Worm (Caenorhabditis elegans) whole organism, L1 larva: ENCODE data around the gene T24A6.7.

Experiments
- Y116A8C.19 ChIP-seq: sonication (generic microtip); optimal IDR thresholded peaks from 2 replicates; lab custom pipeline; 2016; ENCODE audit warnings: missing compliant biosample characterization, missing genetic modification characterization, borderline replicate concordance
- ceh-8 ChIP-seq: fragments of 200-800 bp; sonication (Bioruptor generic); optimal IDR thresholded peaks from 2 replicates; lab custom pipeline; 2018; ENCODE audit warnings: mild to moderate bottlenecking, missing genetic modification characterization, moderate library complexity, missing compliant biosample characterization
- ceh-88 ChIP-seq: fragments of 200-800 bp; sonication (Bioruptor generic); IDR thresholded peaks from 2 replicates; pipeline ENCODE4 v1.3.6; 2022; ENCODE audit warnings: missing genetic modification characterization, missing compliant biosample characterization
- efl-1 ChIP-seq, 4 experiments: fragments of 150-350 bp; optimal IDR thresholded peaks in 3 of 4; peaks in 1 of 4; 1 replicate in 1 of 4; 2 replicates in 3 of 4; lab custom pipeline; 2014; ENCODE audit warnings: missing biosample characterization in 2 of 4, missing genetic modification characterization in 2 of 4, missing genetic modification reagents in 2 of 4
- egl-13 ChIP-seq: sonication (generic microtip); optimal IDR thresholded peaks from 2 replicates; lab custom pipeline; 2016; ENCODE audit warnings: missing genotype, missing genetic modification reagents, missing genetic modification characterization, missing compliant biosample characterization
- elt-2 ChIP-seq: sonication (generic microtip); optimal IDR thresholded peaks from 2 replicates; lab custom pipeline; 2016; ENCODE audit warnings: missing genetic modification characterization, mild to moderate bottlenecking, inconsistent platforms, missing compliant biosample characterization, missing genetic modification reagents
- elt-3 ChIP-seq, 6 experiments: fragments of 150-350 bp in 1 of 6; sonication (generic microtip); optimal IDR thresholded peaks; 2 replicates each; lab custom pipeline; 2017 to 2018; ENCODE audit warnings: missing biosample characterization in 6 of 6, missing genetic modification characterization in 6 of 6, inconsistent platforms in 1 of 6
- ets-5 ChIP-seq: fragments of 200-800 bp; sonication (Bioruptor generic); IDR thresholded peaks from 2 replicates; pipeline ENCODE4 v1.3.6; 2022; ENCODE audit warnings: missing genetic modification characterization, missing compliant biosample characterization
- fkh-8 ChIP-seq: sonication (generic microtip); optimal IDR thresholded peaks from 2 replicates; lab custom pipeline; 2016; ENCODE audit warnings: mild to moderate bottlenecking, missing genetic modification characterization, missing compliant biosample characterization
- grh-1 ChIP-seq: fragments of 200-800 bp; sonication (Bioruptor generic); IDR thresholded peaks from 2 replicates; pipeline ENCODE4 v1.3.6; 2022; ENCODE audit warnings: missing genetic modification reagents, missing genetic modification characterization, missing compliant biosample characterization
- hlh-17 ChIP-seq: fragments of 200-800 bp; sonication (Bioruptor generic); optimal IDR thresholded peaks from 2 replicates; lab custom pipeline; 2018; ENCODE audit warnings: missing genetic modification characterization, mild to moderate bottlenecking, missing compliant biosample characterization, moderate library complexity, borderline replicate concordance
- hlh-4 ChIP-seq: sonication (generic microtip); optimal IDR thresholded peaks from 2 replicates; lab custom pipeline; 2016; ENCODE audit warnings: mild to moderate bottlenecking, missing genetic modification characterization, missing compliant biosample characterization
- isw-1 ChIP-seq: fragments of 200-800 bp; sonication (Bioruptor generic); IDR thresholded peaks from 2 replicates; pipeline ENCODE4 v1.3.6; 2022; ENCODE audit warnings: missing genetic modification characterization, missing compliant biosample characterization
- jun-1 ChIP-seq: fragments of 150-350 bp; optimal IDR thresholded peaks from 2 replicates; lab custom pipeline; 2014; ENCODE audit warnings: missing biosample characterization, missing genetic modification reagents, missing genetic modification characterization
- lir-3 ChIP-seq: sonication (generic microtip); optimal IDR thresholded peaks from 2 replicates; lab custom pipeline; 2016; ENCODE audit warnings: mild to moderate bottlenecking, missing genetic modification characterization, moderate library complexity, missing compliant biosample characterization; ENCODE audit not compliant: poor library complexity
- mab-9 ChIP-seq: fragments of 200-800 bp; sonication (Bioruptor generic); IDR thresholded peaks from 2 replicates; pipeline ENCODE4 v1.3.6; 2022; ENCODE audit warnings: missing genetic modification reagents, missing genetic modification characterization, missing compliant biosample characterization
- mdl-1 ChIP-seq, 2 experiments: fragments of 150-350 bp; optimal IDR thresholded peaks; 2 replicates each; lab custom pipeline; 2014 to 2017; ENCODE audit warnings: missing biosample characterization in 2 of 2, missing genetic modification characterization in 2 of 2, inconsistent platforms in 1 of 2
- mef-2 ChIP-seq: fragments of 150-350 bp; optimal IDR thresholded peaks from 2 replicates; lab custom pipeline; 2014; ENCODE audit warnings: missing biosample characterization, missing genetic modification characterization
- nhr-11 ChIP-seq: fragments of 150-350 bp; optimal IDR thresholded peaks from 2 replicates; lab custom pipeline; 2014; ENCODE audit warnings: missing biosample characterization, missing genetic modification characterization
- nhr-28 ChIP-seq: fragments of 150-350 bp; optimal IDR thresholded peaks from 2 replicates; lab custom pipeline; 2014; ENCODE audit warnings: missing biosample characterization, missing genetic modification characterization
- nhr-47 ChIP-seq: sonication (generic microtip); optimal IDR thresholded peaks from 2 replicates; lab custom pipeline; 2016; ENCODE audit warnings: mild to moderate bottlenecking, missing genetic modification characterization, moderate library complexity, missing compliant biosample characterization
- nhr-76 ChIP-seq: sonication (generic microtip); optimal IDR thresholded peaks from 2 replicates; lab custom pipeline; 2017; ENCODE audit warnings: missing biosample characterization, missing genetic modification characterization
- nhr-84 ChIP-seq: sonication (generic microtip); optimal IDR thresholded peaks from 2 replicates; lab custom pipeline; 2017; ENCODE audit warnings: missing biosample characterization, missing genetic modification characterization
- nhr-85 ChIP-seq: sonication (generic microtip); peaks from one replicate; lab custom pipeline; 2016; ENCODE audit warnings: missing genetic modification characterization, inconsistent platforms, missing compliant biosample characterization
- nhr-90 ChIP-seq: sonication (generic microtip); optimal IDR thresholded peaks from 2 replicates; lab custom pipeline; 2016; ENCODE audit warnings: mild to moderate bottlenecking, missing genetic modification characterization, missing compliant biosample characterization; ENCODE audit not compliant: poor library complexity
- pag-3 ChIP-seq: sonication (generic microtip); optimal IDR thresholded peaks from 2 replicates; lab custom pipeline; 2017; ENCODE audit warnings: missing genetic modification characterization, mild to moderate bottlenecking, missing compliant biosample characterization, antibody characterized with exemption, borderline replicate concordance; ENCODE audit not compliant: insufficient read depth
- pax-3 ChIP-seq: fragments of 200-800 bp; sonication (Bioruptor generic); optimal IDR thresholded peaks from 2 replicates; lab custom pipeline; 2018; ENCODE audit warnings: mild to moderate bottlenecking, missing genetic modification characterization, moderate library complexity, missing compliant biosample characterization
- snu-23 ChIP-seq: sonication (generic microtip); optimal IDR thresholded peaks from 2 replicates; lab custom pipeline; 2016; ENCODE audit warnings: missing genetic modification characterization, missing compliant biosample characterization
- sptf-1 ChIP-seq: fragments of 150-350 bp; optimal IDR thresholded peaks from 2 replicates; lab custom pipeline; 2014; ENCODE audit warnings: missing biosample characterization, missing genetic modification characterization
- sup-37 ChIP-seq: fragments of 200-800 bp; sonication (Bioruptor generic); optimal IDR thresholded peaks from 2 replicates; lab custom pipeline; 2018; ENCODE audit warnings: mild to moderate bottlenecking, missing genetic modification characterization, missing compliant biosample characterization
- swsn-7 ChIP-seq: sonication (generic microtip); optimal IDR thresholded peaks from 2 replicates; lab custom pipeline; 2016; ENCODE audit warnings: missing genetic modification characterization, missing compliant biosample characterization
- unc-130 ChIP-seq: fragments of 150-350 bp; optimal IDR thresholded peaks from 2 replicates; lab custom pipeline; 2017; ENCODE audit warnings: missing biosample characterization, missing genetic modification characterization, inconsistent platforms
- unc-30 ChIP-seq: sonication (generic microtip); optimal IDR thresholded peaks from 2 replicates; lab custom pipeline; 2017; ENCODE audit warnings: missing biosample characterization, missing genetic modification characterization
- zag-1 ChIP-seq: fragments of 150-350 bp; optimal IDR thresholded peaks from 2 replicates; lab custom pipeline; 2014; ENCODE audit warnings: missing biosample characterization, missing genetic modification characterization
- ztf-11 ChIP-seq, 2 experiments: sonication (generic microtip); optimal IDR thresholded peaks; 2 replicates each; lab custom pipeline; 2016 to 2017; ENCODE audit warnings: missing genetic modification characterization in 2 of 2, missing biosample characterization in 1 of 2, missing compliant biosample characterization in 1 of 2

T24A6.7 gene

ce11 chrV:3524970-3525369 lies at the start of gene T24A6.7:
Gene T24A6.7, plus strand, starts transcription at chrV:3525270.
- TF ChIP-seq lir-3 (no peak), mab-9 (GFP tag; lab: Robert Waterston, UW) (no peak)

ce11 chrV:3476228-3476627 lies 48.8 kb upstream of the T24A6.7 start:
- TF ChIP-seq sup-37 (GFP tag; lab: Kevin White, UChicago) = no peak
- TF ChIP-seq jun-1 (tag; lab: Kevin White, UChicago) = no peak
- TF ChIP-seq swsn-7 (tag; lab: Kevin White, UChicago) = no peak
- no peak for TF ChIP-seq ztf-11 (tag; optimal IDR thresholded peaks at IDR 0.05; lab: Kevin White, UChicago)
- TF ChIP-seq nhr-47 (tag; lab: Kevin White, UChicago) = no peak
- no peak for TF ChIP-seq elt-3 (tag; optimal IDR thresholded peaks at IDR 0.05; lab: Kevin White, UChicago)
- no peak for TF ChIP-seq unc-30

ce11 chrV:3477496-3477895 lies 47.6 kb upstream of the T24A6.7 start, which contains the start of gene srbc-31:
Gene srbc-31, minus strand, starts transcription at chrV:3477596.
- TF ChIP-seq ceh-88 (GFP tag; lab: Robert Waterston, UW) = no peak
- TF ChIP-seq efl-1 (optimal IDR thresholded peaks at IDR 0.05; lab: Kevin White, UChicago) = no peak
- peak in 1 of 2 experiments; percentile 68 for TF ChIP-seq efl-1 (GFP tag; optimal IDR thresholded peaks at IDR 0.05 in 1 of 2; lab: Kevin White, UChicago)

ce11 chrV:3480346-3480745 lies 44.7 kb upstream of the T24A6.7 start, which contains the start of gene srbc-30:
Gene srbc-30, minus strand, starts transcription at chrV:3480446.
- TF ChIP-seq nhr-11 (tag; lab: Kevin White, UChicago) (no peak), efl-1 (optimal IDR thresholded peaks at IDR 0.05; lab: Kevin White, UChicago) (no peak), efl-1 (GFP tag; optimal IDR thresholded peaks at IDR 0.05 in 1 of 2; lab: Kevin White, UChicago) (peak in 1 of 2 experiments; percentile 9), snu-23 (GFP tag; lab: Kevin White, UChicago) (no peak), mdl-1 (tag; optimal IDR thresholded peaks at IDR 0.05; lab: Kevin White, UChicago) (no peak)

ce11 chrV:3482550-3483002 lies 42.5 kb upstream of the T24A6.7 start, which contains the start of gene lys-7:
Gene lys-7, minus strand, starts transcription at chrV:3482600.
- no peak for TF ChIP-seq egl-13
- TF ChIP-seq pax-3 (tag; lab: Kevin White, UChicago) = no peak
- peak; percentile 76 for TF ChIP-seq elt-2 (tag; lab: Kevin White, UChicago)

ce11 chrV:3484702-3485101 lies 40.4 kb upstream of the T24A6.7 start, which contains the start of gene srbc-33:
Gene srbc-33, minus strand, starts transcription at chrV:3484802.
- TF ChIP-seq sptf-1 (tag; lab: Kevin White, UChicago) = no peak
- TF ChIP-seq fkh-8 = peak; percentile 16

ce11 chrV:3486857-3487256 lies 38.2 kb upstream of the T24A6.7 start, which contains the start of gene srbc-32:
Gene srbc-32, minus strand, starts transcription at chrV:3486957.
- TF ChIP-seq nhr-76 (tag; lab: Kevin White, UChicago) = no peak
- no peak for TF ChIP-seq grh-1
- no peak for TF ChIP-seq unc-130 (tag; lab: Kevin White, UChicago)
- no peak for TF ChIP-seq ceh-8
- TF ChIP-seq nhr-85 (tag; lab: Kevin White, UChicago) = no peak
- no peak for TF ChIP-seq ets-5
- no peak for TF ChIP-seq zag-1 (tag; lab: Kevin White, UChicago)
- TF ChIP-seq isw-1 (GFP tag; lab: Robert Waterston, UW) = no peak
- TF ChIP-seq nhr-90 (tag; lab: Kevin White, UChicago) = no peak
- TF ChIP-seq pag-3 = no peak
- TF ChIP-seq hlh-17 = no peak
- no peak for TF ChIP-seq nhr-84 (tag; lab: Kevin White, UChicago)
- TF ChIP-seq mef-2 (tag; lab: Kevin White, UChicago) = no peak
- no peak for TF ChIP-seq nhr-28 (tag; lab: Kevin White, UChicago)
- TF ChIP-seq Y116A8C.19 (tag; lab: Kevin White, UChicago) = no peak
- no peak for TF ChIP-seq hlh-4
